Worm (Caenorhabditis elegans) whole organism, L4 larva: Measurements from ENCODE around the gene copb-2.

ENCODE experiments used
- F10B5.3 ChIP-seq: sonication (generic microtip); optimal IDR thresholded peaks from 2 replicates; lab custom pipeline; 2016; ENCODE audit warnings: mild to moderate bottlenecking, missing genetic modification characterization, missing compliant biosample characterization
- F26F4.8 ChIP-seq: fragments of 200-800 bp; sonication (Bioruptor generic); conservative IDR thresholded peaks from 2 replicates; pipeline ENCODE4 v1.3.6; 2022; ENCODE audit warnings: missing genetic modification characterization, missing compliant biosample characterization
- F37D6.2 ChIP-seq: sonication (generic microtip); optimal IDR thresholded peaks from 2 replicates; lab custom pipeline; 2016; ENCODE audit warnings: mild to moderate bottlenecking, missing genetic modification characterization, missing compliant biosample characterization
- R02D3.7 ChIP-seq: fragments of 150-350 bp; sonication (generic microtip); optimal IDR thresholded peaks from 3 replicates; lab custom pipeline; 2014; ENCODE audit warnings: missing biosample characterization, missing genetic modification characterization
- T20F7.1 ChIP-seq: fragments of 200-800 bp; sonication (Bioruptor generic); optimal IDR thresholded peaks from 2 replicates; lab custom pipeline; 2018; ENCODE audit warnings: mild to moderate bottlenecking, missing genetic modification characterization, missing compliant biosample characterization
- T26A8.4 ChIP-seq: fragments of 200-800 bp; sonication (Bioruptor generic); IDR thresholded peaks from 2 replicates; pipeline ENCODE4 v1.3.6; 2022; ENCODE audit warnings: missing genetic modification characterization, missing compliant biosample characterization
- Y105C5A.15 ChIP-seq: fragments of 200-800 bp; sonication (Bioruptor generic); IDR thresholded peaks from 2 replicates; pipeline ENCODE4 v1.3.6; 2022; ENCODE audit warnings: missing genetic modification characterization, missing compliant biosample characterization
- ZK337.2 ChIP-seq: fragments of 200-800 bp; sonication (Bioruptor generic); IDR thresholded peaks from 2 replicates; pipeline ENCODE4 v1.3.6; 2022; ENCODE audit warnings: missing genetic modification reagents, missing genetic modification characterization, missing compliant biosample characterization
- ZK546.5 ChIP-seq, 2 experiments: sonication (generic microtip); optimal IDR thresholded peaks; 2 replicates each; lab custom pipeline; 2017; ENCODE audit warnings: missing biosample characterization in 2 of 2, missing genetic modification characterization in 2 of 2
- aha-1 ChIP-seq: fragments of 150-350 bp; peaks from one replicate; lab custom pipeline; 2014; ENCODE audit warnings: missing biosample characterization, missing genetic modification characterization
- aly-2 ChIP-seq: sonication (generic microtip); optimal IDR thresholded peaks from 2 replicates; lab custom pipeline; 2018; ENCODE audit warnings: missing biosample characterization, missing genetic modification characterization
- ama-1 ChIP-seq: fragments of 150-350 bp; optimal IDR thresholded peaks from 2 replicates; lab custom pipeline; 2014; ENCODE audit warnings: inconsistent platforms, mixed read lengths
- ceh-32 ChIP-seq: sonication (generic microtip); optimal IDR thresholded peaks from 2 replicates; lab custom pipeline; 2016; ENCODE audit warnings: mild to moderate bottlenecking, missing genetic modification characterization, missing compliant biosample characterization; ENCODE audit not compliant: poor library complexity
- cey-2 ChIP-seq: sonication (generic microtip); optimal IDR thresholded peaks from 3 replicates; lab custom pipeline; 2017; ENCODE audit warnings: missing genetic modification characterization, mild to moderate bottlenecking, missing compliant biosample characterization, antibody characterized with exemption, borderline replicate concordance; ENCODE audit not compliant: insufficient read depth
- ctbp-1 ChIP-seq: fragments of 200-800 bp; sonication (Bioruptor generic); IDR thresholded peaks from 2 replicates; pipeline ENCODE4 v1.3.6; 2022; ENCODE audit warnings: missing genetic modification reagents, missing genetic modification characterization, missing compliant biosample characterization
- daf-12 ChIP-seq: fragments of 150-350 bp; optimal IDR thresholded peaks from 2 replicates; lab custom pipeline; 2014; ENCODE audit warnings: missing biosample characterization, missing genetic modification reagents, missing genetic modification characterization
- daf-16 ChIP-seq, 3 experiments: sonication (generic microtip); optimal IDR thresholded peaks; 2 replicates each; lab custom pipeline; 2016 to 2017; ENCODE audit warnings: missing genetic modification characterization in 3 of 3, missing genetic modification reagents in 3 of 3, mild to moderate bottlenecking in 2 of 3, missing compliant biosample characterization in 2 of 3, missing biosample characterization in 1 of 3, moderate library complexity in 1 of 3
- dpl-1 ChIP-seq: fragments of 150-350 bp; optimal IDR thresholded peaks from 2 replicates; lab custom pipeline; 2014; ENCODE audit warnings: missing biosample characterization, missing genetic modification reagents, missing genetic modification characterization
- duxl-1 ChIP-seq: sonication (generic microtip); optimal IDR thresholded peaks from 2 replicates; lab custom pipeline; 2016; ENCODE audit warnings: mild to moderate bottlenecking, missing genetic modification characterization, moderate library complexity, missing compliant biosample characterization; ENCODE audit not compliant: poor library complexity
- dve-1 ChIP-seq: sonication (generic microtip); optimal IDR thresholded peaks from 2 replicates; lab custom pipeline; 2017; ENCODE audit warnings: antibody characterized with exemption, mild to moderate bottlenecking, missing genetic modification characterization, missing compliant biosample characterization; ENCODE audit not compliant: insufficient read depth
- egl-27 ChIP-seq: sonication (generic microtip); optimal IDR thresholded peaks from 3 replicates; lab custom pipeline; 2017; ENCODE audit warnings: missing biosample characterization, missing genetic modification reagents, missing genetic modification characterization
- gei-8 ChIP-seq: fragments of 200-800 bp; sonication (Bioruptor generic); optimal IDR thresholded peaks from 2 replicates; lab custom pipeline; 2018; ENCODE audit warnings: mild to moderate bottlenecking, missing genetic modification characterization, missing compliant biosample characterization
- hif-1 ChIP-seq, 2 experiments: sonication (generic microtip); optimal IDR thresholded peaks; 2 replicates each; lab custom pipeline; 2016 to 2017; ENCODE audit warnings: missing compliant biosample characterization in 2 of 2, missing genetic modification characterization in 2 of 2, missing genetic modification reagents in 2 of 2, missing genotype in 2 of 2, mild to moderate bottlenecking in 1 of 2
- lin-13 ChIP-seq: fragments of 150-350 bp; optimal IDR thresholded peaks from 2 replicates; lab custom pipeline; 2014; ENCODE audit warnings: missing biosample characterization, missing genetic modification reagents, missing genetic modification characterization
- lin-39 ChIP-seq: fragments of 150-350 bp; optimal IDR thresholded peaks from 2 replicates; lab custom pipeline; 2014; ENCODE audit warnings: missing biosample characterization, missing genetic modification reagents, missing genetic modification characterization
- lir-3 ChIP-seq: sonication (generic microtip); optimal IDR thresholded peaks from 2 replicates; lab custom pipeline; 2016; ENCODE audit warnings: mild to moderate bottlenecking, missing genetic modification characterization, missing compliant biosample characterization
- mdt-29 ChIP-seq: fragments of 200-800 bp; sonication (Bioruptor generic); IDR thresholded peaks from 2 replicates; pipeline ENCODE4 v1.3.6; 2022; ENCODE audit warnings: missing genetic modification reagents, missing genetic modification characterization, missing compliant biosample characterization
- mes-2 ChIP-seq: sonication (generic microtip); optimal IDR thresholded peaks from 2 replicates; lab custom pipeline; 2016; ENCODE audit warnings: missing genotype, mild to moderate bottlenecking, missing genetic modification characterization, missing compliant biosample characterization; ENCODE audit not compliant: poor library complexity, severe bottlenecking
- mxl-2 ChIP-seq: fragments of 200-800 bp; sonication (Bioruptor generic); conservative IDR thresholded peaks from 2 replicates; pipeline ENCODE4 v1.3.6; 2022; ENCODE audit warnings: missing genetic modification reagents, missing genetic modification characterization, missing compliant biosample characterization
- nhr-11 ChIP-seq: fragments of 150-350 bp; optimal IDR thresholded peaks from 2 replicates; lab custom pipeline; 2014; ENCODE audit warnings: missing biosample characterization, missing genetic modification characterization
- nhr-237 ChIP-seq: sonication (generic microtip); optimal IDR thresholded peaks from 2 replicates; lab custom pipeline; 2017; ENCODE audit warnings: missing biosample characterization, missing genetic modification characterization
- nhr-28 ChIP-seq: fragments of 150-350 bp; optimal IDR thresholded peaks from 2 replicates; lab custom pipeline; 2014; ENCODE audit warnings: missing biosample characterization, missing genetic modification characterization
- nhr-41 ChIP-seq: fragments of 200-800 bp; sonication (Bioruptor generic); IDR thresholded peaks from 2 replicates; pipeline ENCODE4 v1.3.6; 2022; ENCODE audit warnings: missing genetic modification reagents, missing genetic modification characterization, missing compliant biosample characterization
- nhr-42 ChIP-seq: fragments of 200-800 bp; sonication (Bioruptor generic); IDR thresholded peaks from 2 replicates; pipeline ENCODE4 v1.3.6; 2022; ENCODE audit warnings: missing genetic modification characterization, missing compliant biosample characterization
- rbr-2 ChIP-seq: sonication (generic microtip); optimal IDR thresholded peaks from 2 replicates; lab custom pipeline; 2016; ENCODE audit warnings: missing genotype, missing genetic modification characterization, missing compliant biosample characterization
- saeg-2 ChIP-seq: fragments of 200-800 bp; sonication (Bioruptor generic); IDR thresholded peaks from 2 replicates; pipeline ENCODE4 v1.3.6; 2022; ENCODE audit warnings: missing genetic modification reagents, missing genetic modification characterization, missing compliant biosample characterization
- spr-3 ChIP-seq: fragments of 200-800 bp; sonication (Bioruptor generic); optimal IDR thresholded peaks from 2 replicates; lab custom pipeline; 2018; ENCODE audit warnings: mild to moderate bottlenecking, missing genetic modification characterization, missing compliant biosample characterization
- unc-39 ChIP-seq: sonication (generic microtip); optimal IDR thresholded peaks from 2 replicates; lab custom pipeline; 2017; ENCODE audit warnings: missing biosample characterization, missing genetic modification characterization
- unc-62 ChIP-seq, 3 experiments: fragments of 150-350 bp in 1 of 3; sonication (generic microtip); optimal IDR thresholded peaks in 2 of 3; peaks in 1 of 3; 1 replicate in 1 of 3; 2 replicates in 2 of 3; lab custom pipeline; 2014 to 2017; ENCODE audit warnings: missing biosample characterization in 3 of 3, missing genetic modification characterization in 3 of 3, missing genetic modification reagents in 3 of 3, missing genotype in 1 of 3
- vab-7 ChIP-seq: fragments of 200-800 bp; sonication (Bioruptor generic); IDR thresholded peaks from 2 replicates; pipeline ENCODE4 v1.3.6; 2022; ENCODE audit warnings: missing genetic modification reagents, missing genetic modification characterization, missing compliant biosample characterization
- ztf-11 ChIP-seq: fragments of 150-350 bp; optimal IDR thresholded peaks from 2 replicates; lab custom pipeline; 2014; ENCODE audit warnings: missing biosample characterization, missing genetic modification characterization
- ztf-7 ChIP-seq: fragments of 150-350 bp; optimal IDR thresholded peaks from 2 replicates; lab custom pipeline; 2014; ENCODE audit warnings: missing biosample characterization, missing genetic modification characterization

Gene copb-2

DNA sequence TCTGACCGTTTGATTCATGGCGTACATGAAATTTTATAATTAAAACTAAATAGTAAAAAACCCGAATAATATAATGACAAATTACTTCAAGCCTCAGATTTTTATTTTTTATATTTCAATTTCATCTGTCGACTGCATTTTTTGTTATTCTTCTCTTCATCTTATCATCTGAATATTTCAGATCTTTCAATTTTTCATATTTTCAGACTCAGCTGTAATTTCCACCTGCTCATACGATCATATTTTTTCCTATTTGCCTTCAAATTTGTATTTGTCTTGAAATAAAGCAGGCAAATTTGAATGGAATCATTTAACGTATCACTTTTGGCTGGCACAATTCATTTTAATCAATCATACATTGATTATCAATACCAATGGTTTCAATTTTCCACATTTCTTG lies 38.6 kb downstream of the copb-2 start, which contains the start of gene sru-4:
Gene sru-4, plus strand, starts transcription at position 301 of the 400 bp plus-strand sequence.
- no peak for TF ChIP-seq ztf-11 (tag; lab: Kevin White, UChicago)
- TF ChIP-seq cey-2 (tag; lab: Kevin White, UChicago): no peak
- no peak for TF ChIP-seq spr-3
- no peak for TF ChIP-seq dpl-1 (GFP tag; lab: Kevin White, UChicago)
- TF ChIP-seq dve-1 (tag; lab: Kevin White, UChicago): no peak

DNA sequence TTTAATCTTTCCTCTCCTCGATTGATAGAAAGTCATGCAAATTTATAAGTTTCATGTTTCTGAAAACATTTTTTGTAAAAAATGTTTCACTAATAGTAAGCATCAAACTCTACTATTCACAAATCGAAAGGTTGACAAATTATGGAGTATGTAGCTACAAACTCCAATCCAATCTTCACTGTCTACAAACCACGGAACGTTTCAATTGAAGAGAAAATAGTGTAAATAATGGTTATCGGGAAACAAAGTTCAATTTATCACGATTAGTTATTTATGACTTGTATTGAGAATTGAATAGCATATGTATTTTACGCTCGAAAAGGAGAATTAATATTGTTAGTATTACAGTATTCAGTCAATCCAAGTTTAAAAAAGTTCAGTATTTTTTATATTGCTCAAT lies 40.1 kb downstream of the copb-2 start:
- no peak for TF ChIP-seq T26A8.4 (GFP tag; lab: Robert Waterston, UW)
- TF ChIP-seq nhr-28: peak; percentile 94

DNA sequence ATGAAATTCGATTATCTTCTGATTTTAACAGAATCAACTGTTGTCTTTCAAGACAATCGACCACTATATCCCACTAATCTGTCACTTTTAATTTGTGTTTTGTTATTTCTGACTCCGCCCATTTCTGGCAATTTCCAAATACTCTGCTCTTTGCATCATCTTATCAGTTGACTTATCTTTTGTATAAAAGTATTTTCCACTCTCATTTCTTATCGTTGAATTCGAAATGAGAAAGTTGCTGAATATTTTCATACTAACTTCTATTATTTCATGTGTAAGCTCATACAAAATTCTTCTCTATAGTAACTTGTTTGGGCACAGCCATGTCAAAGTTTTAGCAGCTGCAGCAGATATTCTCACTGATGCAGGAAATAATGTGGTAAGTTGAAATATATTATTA lies 40.6 kb downstream of the copb-2 start, which contains the start of gene ugt-21:
Gene ugt-21, plus strand, starts transcription at position 212 of the 400 bp plus-strand sequence.
- TF ChIP-seq aha-1 (tag; lab: Kevin White, UChicago) (peak; percentile 87), ztf-7 (peak; percentile 57), vab-7 (GFP tag; lab: Robert Waterston, UW) (no peak), T20F7.1 (no peak), daf-12 (tag; lab: Kevin White, UChicago) (no peak), nhr-28 (no peak), lin-39 (tag; lab: Kevin White, UChicago) (no peak)

DNA sequence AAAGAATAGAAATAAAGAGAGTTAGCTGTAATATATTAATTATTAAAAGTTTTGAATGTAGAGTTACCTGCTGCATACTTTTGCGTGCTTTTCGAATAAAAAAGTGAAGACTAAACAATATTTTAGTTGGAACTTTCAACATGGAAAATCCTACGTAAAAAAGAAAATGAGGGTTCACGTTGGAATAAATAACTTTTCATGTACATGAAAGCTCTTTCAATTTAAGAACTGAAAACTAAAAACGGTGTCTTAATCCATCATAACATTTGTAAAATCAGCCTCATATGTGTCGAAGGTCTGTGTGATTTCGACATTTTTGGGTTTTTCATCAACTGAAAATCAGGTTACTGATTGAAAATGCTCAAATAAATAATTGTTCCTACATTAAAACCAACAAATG lies 46.7 kb downstream of the copb-2 start, which contains the start of gene ttr-9:
Gene ttr-9, minus strand, starts transcription at position 101 of the 400 bp plus-strand sequence.
- TF ChIP-seq ceh-32 (tag; lab: Kevin White, UChicago) (no peak), ama-1 (lab: Kevin White, UChicago) (no peak), nhr-11 (tag; lab: Kevin White, UChicago) (no peak), gei-8 (no peak), unc-39 (tag; lab: Kevin White, UChicago) (no peak), Y105C5A.15 (no peak), ZK546.5 (tag; optimal IDR thresholded peaks at IDR 0.05; lab: Kevin White, UChicago) (no peak), unc-62 (GFP tag; optimal IDR thresholded peaks at IDR 0.05 in 1 of 2; lab: Kevin White, UChicago) (no peak), unc-62 (tag; optimal IDR thresholded peaks at IDR 0.05; lab: Kevin White, UChicago) (no peak), ctbp-1 (no peak), F37D6.2 (no peak), duxl-1 (tag; lab: Kevin White, UChicago) (no peak), aly-2 (tag; lab: Kevin White, UChicago) (no peak), nhr-42 (GFP tag; lab: Robert Waterston, UW) (no peak), ZK337.2 (no peak), F10B5.3 (tag; lab: Kevin White, UChicago) (no peak), rbr-2 (tag; lab: Kevin White, UChicago) (no peak), lin-13 (GFP tag; lab: Kevin White, UChicago) (no peak), nhr-41 (GFP tag; lab: Robert Waterston, UW) (no peak), F26F4.8 (GFP tag; lab: Robert Waterston, UW) (no peak)
- TF ChIP-seq, all 104 proteins: peak for 0

DNA sequence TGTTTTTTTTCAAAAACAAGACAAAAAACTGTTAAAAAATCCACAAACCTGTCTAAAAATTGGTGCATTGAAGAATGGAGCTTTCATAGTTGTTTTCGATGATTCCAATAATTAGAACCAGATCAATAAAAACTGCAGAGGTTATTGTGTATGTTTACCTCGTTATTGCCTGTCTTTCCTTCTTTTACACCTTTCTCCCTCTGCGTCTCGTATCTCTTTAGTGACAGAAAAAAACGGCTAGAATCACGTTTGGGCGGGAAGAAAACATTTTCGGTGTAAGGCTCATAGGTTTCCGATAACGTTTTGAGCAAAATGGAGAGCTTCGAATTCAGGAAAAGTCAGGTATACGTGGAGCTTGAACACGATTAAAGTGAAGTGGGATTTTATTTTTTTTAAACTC lies 49.1 kb downstream of the copb-2 start, which contains the start of gene ethe-1:
Gene ethe-1, minus strand, starts transcription at position 150 of the 400 bp plus-strand sequence.
- TF ChIP-seq dve-1 (tag; lab: Kevin White, UChicago) (peak; percentile 28), egl-27 (no peak), ZK546.5 (tag; optimal IDR thresholded peaks at IDR 0.05; lab: Kevin White, UChicago) (no peak), nhr-11 (tag; lab: Kevin White, UChicago) (no peak), T26A8.4 (GFP tag; lab: Robert Waterston, UW) (no peak), saeg-2 (GFP tag; lab: Robert Waterston, UW) (no peak), mxl-2 (no peak), mes-2 (tag; lab: Kevin White, UChicago) (no peak), lin-13 (GFP tag; lab: Kevin White, UChicago) (no peak), unc-39 (tag; lab: Kevin White, UChicago) (no peak), nhr-237 (tag; lab: Kevin White, UChicago) (no peak), mdt-29 (GFP tag; lab: Robert Waterston, UW) (no peak), hif-1 (tag; optimal IDR thresholded peaks at IDR 0.05; lab: Kevin White, UChicago) (peak; percentile 82 to 92), R02D3.7 (no peak), cey-2 (tag; lab: Kevin White, UChicago) (no peak), aha-1 (tag; lab: Kevin White, UChicago) (peak; percentile 85), daf-16 (GFP tag; optimal IDR thresholded peaks at IDR 0.05; lab: Kevin White, UChicago) (no peak), daf-16 (tag; optimal IDR thresholded peaks at IDR 0.05; lab: Kevin White, UChicago) (peak; percentile 84), ama-1 (lab: Kevin White, UChicago) (no peak), nhr-28 (peak; percentile 17), lir-3 (tag; lab: Kevin White, UChicago) (no peak)
